Fruit fly (Drosophila melanogaster) whole organism, embryonic: ENCODE results near the gene MEP-1.

Experiments
- CG11504 ChIP-seq: fragments of 200-800 bp; sonication (Bioruptor generic); optimal IDR thresholded peaks from 3 replicates; lab custom pipeline; 2019; ENCODE audit warnings: missing biosample characterization, mild to moderate bottlenecking, missing genetic modification characterization, moderate library complexity
- CG3065 ChIP-seq: fragments of 200-800 bp; sonication (Bioruptor generic); optimal IDR thresholded peaks from 2 replicates; lab custom pipeline; 2016; ENCODE audit warnings: missing biosample characterization, missing genetic modification characterization
- Meics ChIP-seq: fragments of 200-800 bp; sonication (Bioruptor generic); optimal IDR thresholded peaks from 2 replicates; lab custom pipeline; 2017; ENCODE audit warnings: missing biosample characterization, mild to moderate bottlenecking, missing genetic modification characterization
- Mes4 ChIP-seq: fragments of 200-800 bp; sonication (Bioruptor generic); optimal IDR thresholded peaks from 2 replicates; lab custom pipeline; 2016; ENCODE audit warnings: missing biosample characterization, missing genetic modification characterization
- dysf ChIP-seq: fragments of 200-800 bp; sonication (Bioruptor generic); IDR thresholded peaks from 3 replicates; pipeline ENCODE4 v1.3.6; 2022; ENCODE audit warnings: missing biosample characterization, missing genetic modification characterization
- fu2 ChIP-seq: fragments of 200-800 bp; sonication (Bioruptor generic); optimal IDR thresholded peaks from 2 replicates; lab custom pipeline; 2016; ENCODE audit warnings: missing biosample characterization, missing genetic modification characterization
- kay ChIP-seq: fragments of 200-800 bp; sonication (Bioruptor generic); optimal IDR thresholded peaks from 2 replicates; lab custom pipeline; 2016; ENCODE audit warnings: missing biosample characterization, missing genetic modification characterization

- peak; percentile 31 for TF ChIP-seq fu2 (GFP tag; lab: Kevin White, UChicago)
- no peak for TF ChIP-seq CG3065 (GFP tag; lab: Kevin White, UChicago)
- no peak for TF ChIP-seq Meics (GFP tag; lab: Kevin White, UChicago)
- TF ChIP-seq kay (GFP tag; lab: Kevin White, UChicago), result no peak
- no peak for TF ChIP-seq dysf (GFP tag; lab: Robert Waterston, UW)
- no peak for TF ChIP-seq CG11504 (tag; lab: Kevin White, UChicago)
- TF ChIP-seq Mes4 (GFP tag; lab: Kevin White, UChicago), result no peak
Measured at dm6 chr3L:2632048-2632762, 690 bp downstream of the MEP-1 start.
